Fruit fly (Drosophila melanogaster): ENCODE data around the gene amx.

amx gene

DNA sequence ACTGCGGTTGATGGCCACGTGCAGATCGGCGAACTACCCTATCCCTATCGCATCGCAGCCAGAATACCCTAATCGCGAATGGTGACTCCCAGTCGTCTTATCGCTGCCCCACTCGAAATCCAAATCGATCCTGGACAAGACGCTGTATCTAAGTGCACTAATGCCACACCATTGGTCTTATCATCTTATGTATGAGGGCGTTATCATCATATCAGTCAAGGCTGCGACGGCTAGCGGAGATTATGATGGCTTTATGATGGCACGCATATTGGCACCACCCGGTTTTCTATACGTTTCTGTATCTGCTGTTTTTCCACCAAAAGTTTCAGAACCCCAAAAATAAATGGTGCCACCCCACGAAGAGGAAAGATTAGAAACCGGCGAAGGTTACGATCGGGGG, 46.9 kb downstream of the amx start:
- peak; percentile 6 for TF ChIP-seq sd (tag; optimal IDR thresholded peaks at IDR 0.05)
- no peak for TF ChIP-seq dysf (GFP tag; IDR thresholded peaks at IDR 0.05)
- no peak for TF ChIP-seq gro (GFP tag; optimal IDR thresholded peaks at IDR 0.05)
- TF ChIP-seq CG12155 (GFP tag; optimal IDR thresholded peaks at IDR 0.05), result no peak
- TF ChIP-seq sug (tag; optimal IDR thresholded peaks at IDR 0.05), result peak; percentile 99
- TF ChIP-seq cwo (GFP tag; optimal IDR thresholded peaks at IDR 0.05), result peak; percentile 20
- TF ChIP-seq CG12744 (GFP tag; optimal IDR thresholded peaks at IDR 0.05), result no peak
- peak; percentile 72 for TF ChIP-seq exex (tag; optimal IDR thresholded peaks at IDR 0.05)
- TF ChIP-seq ken (GFP tag; IDR thresholded peaks at IDR 0.05), result no peak
- peak; percentile 12; the same call in 1 of the 2 replicates for TF ChIP-seq tna (GFP tag; IDR thresholded peaks at IDR 0.05; ENCODE audit: partially characterized antibody)
- TF ChIP-seq chinmo (GFP tag; IDR thresholded peaks at IDR 0.05; ENCODE audit: partially characterized antibody), result peak; percentile 84; the same call in 2 of the 4 replicates
- peak; percentile 74 for TF ChIP-seq ftz-f1 (GFP tag; optimal IDR thresholded peaks at IDR 0.05)
- peak in 1 of 2 experiments; percentile 8 for TF ChIP-seq Pdp1 (GFP tag; optimal IDR thresholded peaks at IDR 0.05)
- no peak for TF ChIP-seq kay (GFP tag; optimal IDR thresholded peaks at IDR 0.05)
- peak; percentile 70 for TF ChIP-seq CG34376 (GFP tag; optimal IDR thresholded peaks at IDR 0.05)
- TF ChIP-seq ash1 (GFP tag; optimal IDR thresholded peaks at IDR 0.05), result no peak
- no peak for TF ChIP-seq CG2199 (GFP tag; IDR thresholded peaks at IDR 0.05)
- TF ChIP-seq Hey (tag; optimal IDR thresholded peaks at IDR 0.05), result peak; percentile 0
- TF ChIP-seq mirr (GFP tag; optimal IDR thresholded peaks at IDR 0.05), result peak; percentile 67
- peak; percentile 84 for TF ChIP-seq grn (GFP tag; optimal IDR thresholded peaks at IDR 0.05)
- TF ChIP-seq kni (GFP tag; optimal IDR thresholded peaks at IDR 0.05), result no peak
- peak; percentile 2 for TF ChIP-seq CG12769 (tag; optimal IDR thresholded peaks at IDR 0.05)
- TF ChIP-seq E2f1 (GFP tag; IDR thresholded peaks at IDR 0.05), result no peak

DNA sequence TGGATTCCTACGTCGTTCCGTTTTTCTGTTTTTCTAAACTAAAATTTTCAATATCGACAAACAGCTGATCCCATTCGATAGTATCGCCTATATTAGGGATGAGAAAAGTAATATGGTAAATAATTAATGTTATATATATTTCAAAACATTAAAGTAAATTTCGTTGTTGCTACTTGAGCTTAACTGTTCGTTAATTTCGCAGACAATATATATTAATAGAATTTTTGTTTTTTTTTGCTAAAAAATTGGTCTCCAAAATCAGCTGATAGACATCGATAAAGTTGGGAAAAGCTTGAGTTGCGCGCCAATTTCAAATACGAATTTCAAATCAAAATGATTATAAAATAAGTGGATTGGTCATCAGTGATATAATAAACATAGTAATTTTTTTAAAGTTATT, 50.8 kb downstream of the amx start, which contains the start of gene CG12118:
CG12118 (minus strand) TSS at position 53 of the 400 bp plus-strand sequence.
- peak; percentile 80 for TF ChIP-seq E2f1 (GFP tag; IDR thresholded peaks at IDR 0.05)
- TF ChIP-seq CG4854 (GFP tag; optimal IDR thresholded peaks at IDR 0.05), result peak; percentile 55
- TF ChIP-seq Mrtf (GFP tag; IDR thresholded peaks at IDR 0.05), result no peak
- TF ChIP-seq CG32767 (GFP tag; IDR thresholded peaks at IDR 0.05), result peak; percentile 68; the same call in 1 of the 2 replicates
- peak; percentile 45 for TF ChIP-seq CG6683 (GFP tag; optimal IDR thresholded peaks at IDR 0.05)
- TF ChIP-seq Max (GFP tag; optimal IDR thresholded peaks at IDR 0.05), result peak; percentile 73
- peak; percentile 67 for TF ChIP-seq vfl (GFP tag; optimal IDR thresholded peaks at IDR 0.05)
- peak; percentile 0 to 52 for TF ChIP-seq chif (GFP tag; optimal IDR thresholded peaks at IDR 0.05)
- TF ChIP-seq dmrt11E (tag; optimal IDR thresholded peaks at IDR 0.05), result peak; percentile 80
- TF ChIP-seq da (GFP tag; optimal IDR thresholded peaks at IDR 0.05), result no peak
- TF ChIP-seq CG12236 (GFP tag; optimal IDR thresholded peaks at IDR 0.05), result no peak
- TF ChIP-seq Atf-2 (GFP tag; optimal IDR thresholded peaks at IDR 0.05), result peak; percentile 9
- no peak for TF ChIP-seq tll (GFP tag; optimal IDR thresholded peaks at IDR 0.05)
- TF ChIP-seq Bdp1 (GFP tag; optimal IDR thresholded peaks at IDR 0.05), result peak; percentile 43
- TF ChIP-seq CG6854 (GFP tag; optimal IDR thresholded peaks at IDR 0.05), result no peak
- no peak for TF ChIP-seq ash1 (GFP tag; optimal IDR thresholded peaks at IDR 0.05)
- no peak for TF ChIP-seq Jarid2 (GFP tag; optimal IDR thresholded peaks at IDR 0.05)
- peak; percentile 80 for TF ChIP-seq CG17359 (tag; optimal IDR thresholded peaks at IDR 0.05)
- TF ChIP-seq CG11247 (GFP tag; IDR thresholded peaks at IDR 0.05), result peak; percentile 83
- no peak for TF ChIP-seq pita (GFP tag; optimal IDR thresholded peaks at IDR 0.05)
- TF ChIP-seq ssp (GFP tag; IDR thresholded peaks at IDR 0.05), result peak; percentile 74
- TF ChIP-seq pan (optimal IDR thresholded peaks at IDR 0.05), result no peak
- peak in 1 of 2 experiments; percentile 84 for TF ChIP-seq pan (GFP tag; optimal IDR thresholded peaks at IDR 0.05 in 1 of 2, IDR thresholded peaks at IDR 0.05 in 1 of 2)
- no peak for TF ChIP-seq dati (GFP tag; IDR thresholded peaks at IDR 0.05)
- peak; percentile 71; the same call in 2 of the 3 replicates for TF ChIP-seq ase (GFP tag; IDR thresholded peaks at IDR 0.05)
- no peak for TF ChIP-seq p53 (GFP tag; optimal IDR thresholded peaks at IDR 0.05)
- TF ChIP-seq CG11696 (GFP tag; IDR thresholded peaks at IDR 0.05), result no peak
- no peak for TF ChIP-seq CG8478 (optimal IDR thresholded peaks at IDR 0.05)
- peak; percentile 14 for TF ChIP-seq Camta (GFP tag; optimal IDR thresholded peaks at IDR 0.05)
- no peak for TF ChIP-seq CG12071 (GFP tag; optimal IDR thresholded peaks at IDR 0.05)
- peak; percentile 72; the same call in 1 of the 4 replicates for TF ChIP-seq chinmo (GFP tag; IDR thresholded peaks at IDR 0.05; ENCODE audit: partially characterized antibody)

All from whole organism, embryonic.